Worm (Caenorhabditis elegans) whole organism, early embryonic: ENCODE measurements around the gene rbx-1.

Experiments used
- B0310.2 ChIP-seq: sonication (generic microtip); optimal IDR thresholded peaks from 2 replicates; lab custom pipeline; 2016; ENCODE audit warnings: mild to moderate bottlenecking, missing genetic modification characterization, missing compliant biosample characterization
- F13C5.2 ChIP-seq: sonication (generic microtip); optimal IDR thresholded peaks from 2 replicates; lab custom pipeline; 2017; ENCODE audit warnings: mild to moderate bottlenecking, missing genetic modification characterization, inconsistent platforms, missing compliant biosample characterization
- aly-1 ChIP-seq: sonication (generic microtip); optimal IDR thresholded peaks from 2 replicates; lab custom pipeline; 2016; ENCODE audit warnings: missing genetic modification characterization, missing compliant biosample characterization
- ama-1 ChIP-seq: fragments of 150-350 bp; optimal IDR thresholded peaks from 2 replicates; lab custom pipeline; 2014
- ceh-13 ChIP-seq: fragments of 200-800 bp; sonication (Bioruptor generic); optimal IDR thresholded peaks from 2 replicates; lab custom pipeline; 2018; ENCODE audit warnings: mild to moderate bottlenecking, missing genetic modification characterization, missing compliant biosample characterization
- ceh-36 ChIP-seq: sonication (generic microtip); optimal IDR thresholded peaks from 2 replicates; lab custom pipeline; 2016; ENCODE audit warnings: missing genetic modification characterization, inconsistent platforms, missing compliant biosample characterization
- ets-7 ChIP-seq: sonication (generic microtip); optimal IDR thresholded peaks from 2 replicates; lab custom pipeline; 2016; ENCODE audit warnings: missing genotype, missing genetic modification characterization, missing compliant biosample characterization
- flt-1 ChIP-seq: fragments of 200-800 bp; sonication (Bioruptor generic); IDR thresholded peaks from 2 replicates; pipeline ENCODE4 v1.3.6; 2022; ENCODE audit warnings: missing genetic modification characterization, missing compliant biosample characterization
- hmbx-1 ChIP-seq: sonication (generic microtip); optimal IDR thresholded peaks from 2 replicates; lab custom pipeline; 2016; ENCODE audit warnings: mild to moderate bottlenecking, missing genetic modification characterization, missing compliant biosample characterization
- hmg-4 ChIP-seq: fragments of 200-800 bp; sonication (Bioruptor generic); optimal IDR thresholded peaks from 2 replicates; lab custom pipeline; 2018; ENCODE audit warnings: mild to moderate bottlenecking, missing genetic modification characterization, missing compliant biosample characterization
- hnd-1 ChIP-seq: sonication (generic microtip); optimal IDR thresholded peaks from 2 replicates; lab custom pipeline; 2016; ENCODE audit warnings: missing genetic modification characterization, missing compliant biosample characterization
- pes-1 ChIP-seq: fragments of 200-800 bp; sonication (Bioruptor generic); IDR thresholded peaks from 2 replicates; pipeline ENCODE4 v1.3.6; 2022; ENCODE audit warnings: missing genetic modification reagents, missing genetic modification characterization, missing compliant biosample characterization
- scrt-1 ChIP-seq: fragments of 200-800 bp; sonication (Bioruptor generic); IDR thresholded peaks from 2 replicates; pipeline ENCODE4 v1.3.6; 2022; ENCODE audit warnings: missing genetic modification characterization, missing compliant biosample characterization
- sea-1 ChIP-seq: fragments of 200-800 bp; sonication (Bioruptor generic); conservative IDR thresholded peaks from 2 replicates; pipeline ENCODE4 v1.3.6; 2022; ENCODE audit warnings: missing genetic modification characterization, missing compliant biosample characterization
- tbx-37 ChIP-seq: fragments of 200-800 bp; sonication (Bioruptor generic); conservative IDR thresholded peaks from 2 replicates; pipeline ENCODE4 v1.3.6; 2022; ENCODE audit warnings: missing genetic modification reagents, missing genetic modification characterization, missing compliant biosample characterization
- tra-4 ChIP-seq: sonication (generic microtip); optimal IDR thresholded peaks from 2 replicates; lab custom pipeline; 2017; ENCODE audit warnings: missing genetic modification characterization, missing compliant biosample characterization

The rbx-1 gene

DNA sequence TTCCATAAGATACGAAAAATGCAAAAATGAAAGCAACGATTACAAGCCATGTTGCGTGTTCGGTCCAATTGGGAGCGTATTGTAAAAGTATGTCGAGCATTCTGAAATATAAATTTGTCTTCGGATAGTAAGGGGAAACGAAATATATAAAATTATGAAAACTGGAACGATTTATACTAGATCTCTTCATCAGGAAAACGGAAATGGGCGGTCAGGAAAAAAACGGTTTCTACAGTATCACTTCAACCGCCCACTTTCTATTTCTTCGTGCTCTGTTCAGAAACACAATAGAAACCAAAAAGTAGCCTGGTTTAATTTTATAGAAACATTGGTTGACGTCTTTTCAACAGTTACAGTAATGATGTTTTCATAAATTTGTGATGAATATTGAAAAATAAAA is 28.8 kb downstream of the rbx-1 start, which contains the start of gene pitr-4:
TSS of gene pitr-4 (minus strand) at position 101 of the 400 bp plus-strand sequence.
- TF ChIP-seq aly-1 (tag; lab: Kevin White, UChicago) = no peak
- TF ChIP-seq tbx-37 (GFP tag; lab: Robert Waterston, UW) = no peak
- no peak for TF ChIP-seq ama-1 (lab: Kevin White, UChicago)
- no peak for TF ChIP-seq flt-1
- no peak for TF ChIP-seq sea-1 (GFP tag; lab: Robert Waterston, UW)
- TF ChIP-seq hnd-1 (tag; lab: Kevin White, UChicago) = no peak
- TF ChIP-seq ceh-36 = no peak
- no peak for TF ChIP-seq ceh-13 (GFP tag; lab: Kevin White, UChicago)
- no peak for TF ChIP-seq scrt-1 (GFP tag; lab: Robert Waterston, UW)
- TF ChIP-seq tra-4 (tag; lab: Kevin White, UChicago) = no peak
- no peak for TF ChIP-seq B0310.2
- TF ChIP-seq ets-7 (tag; lab: Kevin White, UChicago) = no peak

DNA sequence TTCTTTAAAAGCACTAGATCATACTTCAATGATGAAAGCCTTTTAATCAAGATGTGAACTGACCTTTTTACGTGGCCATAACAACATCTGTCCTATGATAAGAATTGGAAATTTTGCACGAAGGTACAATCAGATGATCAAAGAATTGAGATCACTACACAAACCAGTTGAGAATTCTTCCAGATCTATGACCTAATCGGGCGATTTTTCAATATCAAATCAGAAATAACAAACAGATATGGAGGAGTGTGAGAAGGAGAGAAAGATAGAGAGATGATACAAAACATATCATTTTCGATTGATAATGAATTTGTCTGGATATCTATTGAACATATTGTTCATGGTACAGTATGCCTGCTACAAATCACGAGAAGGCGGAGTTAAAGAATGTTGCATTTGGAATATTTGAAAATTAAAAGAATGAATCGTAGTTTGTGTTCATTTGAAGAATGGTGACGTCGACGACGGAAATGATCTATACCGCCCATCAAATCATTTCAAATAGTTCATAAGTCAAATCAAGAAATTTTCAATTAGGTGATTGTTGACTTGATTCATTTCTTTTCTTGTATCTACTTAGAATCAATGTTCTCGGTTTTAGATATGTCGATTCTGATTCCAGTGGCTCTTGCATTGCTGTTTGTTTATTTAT is 36.0 kb downstream of the rbx-1 start, which contains the start of gene cyp-29A4:
TSS of gene cyp-29A4 (plus strand) at position 602 of the 652 bp plus-strand sequence.
- TF ChIP-seq scrt-1 (GFP tag; lab: Robert Waterston, UW) = no peak
- no peak for TF ChIP-seq sea-1 (GFP tag; lab: Robert Waterston, UW)

ce11 chrV:9651294-9651693 is 39.0 kb downstream of the rbx-1 start, which contains the start of gene T06E4.21:
Gene T06E4.21, plus strand, starts transcription at chrV:9651594.
- TF ChIP-seq sea-1 (GFP tag; lab: Robert Waterston, UW) = no peak
- no peak for TF ChIP-seq ets-7 (tag; lab: Kevin White, UChicago)
- no peak for TF ChIP-seq hnd-1 (tag; lab: Kevin White, UChicago)
- no peak for TF ChIP-seq ceh-13 (GFP tag; lab: Kevin White, UChicago)
- no peak for TF ChIP-seq ama-1 (lab: Kevin White, UChicago)
- no peak for TF ChIP-seq flt-1

- TF ChIP-seq scrt-1 (GFP tag; lab: Robert Waterston, UW) = no peak
- TF ChIP-seq sea-1 (GFP tag; lab: Robert Waterston, UW) = no peak
- TF ChIP-seq ceh-36 = no peak
- TF ChIP-seq B0310.2 = no peak
- no peak for TF ChIP-seq F13C5.2 (tag; lab: Kevin White, UChicago)
- TF ChIP-seq aly-1 (tag; lab: Kevin White, UChicago) = no peak
- no peak for TF ChIP-seq pes-1 (GFP tag; lab: Robert Waterston, UW)
- no peak for TF ChIP-seq tbx-37 (GFP tag; lab: Robert Waterston, UW)
- TF ChIP-seq hmbx-1 (tag; lab: Kevin White, UChicago) = no peak
- no peak for TF ChIP-seq ama-1 (lab: Kevin White, UChicago)
- TF ChIP-seq hmg-4 (GFP tag; lab: Kevin White, UChicago) = no peak
- no peak for TF ChIP-seq hnd-1 (tag; lab: Kevin White, UChicago)
- TF ChIP-seq flt-1 = no peak
- no peak for TF ChIP-seq ets-7 (tag; lab: Kevin White, UChicago)
- no peak for TF ChIP-seq ceh-13 (GFP tag; lab: Kevin White, UChicago)
These were observed 44.8 kb downstream of the rbx-1 start, which contains the start of the genes atl-1 and hcp-2 for ce11 chrV:9645507-9645906. Gene atl-1, minus strand, starts transcription at chrV:9645595. Gene hcp-2, plus strand, starts transcription at chrV:9645859.
